Worm (Caenorhabditis elegans): ENCODE data around the gene bre-2.

- TF ChIP-seq alr-1 (tag; optimal IDR thresholded peaks at IDR 0.05): no peak
- TF ChIP-seq lin-39 (tag; optimal IDR thresholded peaks at IDR 0.05): no peak
- TF ChIP-seq nhr-12 (tag; optimal IDR thresholded peaks at IDR 0.05): no peak
- no peak for TF ChIP-seq sma-3 (GFP tag; optimal IDR thresholded peaks at IDR 0.05)
Measured at ce11 chrIII:13176876-13177275, 37.5 kb upstream of the bre-2 start.

Measured in whole organism, L2 larva.